Fruit fly (Drosophila melanogaster) whole organism, embryonic: ENCODE measurements around the gene CG3534.

Experiments used
- CG11695 ChIP-seq: fragments of 200-800 bp; sonication (Bioruptor generic); IDR thresholded peaks from 3 replicates; pipeline ENCODE4 v1.3.6; 2022; ENCODE audit warnings: missing biosample characterization, missing genetic modification characterization
- CG1233 ChIP-seq: fragments of 200-800 bp; sonication (Bioruptor generic); optimal IDR thresholded peaks from 4 replicates; lab custom pipeline; 2018; ENCODE audit warnings: missing biosample characterization, mild to moderate bottlenecking, missing genetic modification characterization
- CG14050 ChIP-seq: fragments of 200-800 bp; sonication (Bioruptor generic); IDR thresholded peaks from 3 replicates; pipeline ENCODE4 v1.3.6; 2022; ENCODE audit warnings: missing biosample characterization, missing genetic modification characterization
- CG15696 ChIP-seq: fragments of 200-800 bp; sonication (Bioruptor generic); optimal IDR thresholded peaks from 2 replicates; lab custom pipeline; 2019; ENCODE audit warnings: missing biosample characterization, mild to moderate bottlenecking, missing genetic modification characterization, moderate library complexity
- CG1647 ChIP-seq: fragments of 200-800 bp; sonication (Bioruptor generic); optimal IDR thresholded peaks from 3 replicates; lab custom pipeline; 2016; ENCODE audit warnings: missing biosample characterization, missing genetic modification characterization
- CG17829 ChIP-seq: fragments of 200-800 bp; optimal IDR thresholded peaks from 2 replicates; lab custom pipeline; 2019; ENCODE audit warnings: missing biosample characterization, mild to moderate bottlenecking, missing genetic modification characterization, moderate library complexity
- CG17912 ChIP-seq: fragments of 200-800 bp; sonication (Bioruptor generic); optimal IDR thresholded peaks from 2 replicates; lab custom pipeline; 2018; ENCODE audit warnings: missing biosample characterization, mild to moderate bottlenecking, missing genetic modification characterization
- CG2116 ChIP-seq: fragments of 200-800 bp; sonication (Bioruptor generic); optimal IDR thresholded peaks from 3 replicates; lab custom pipeline; 2018; ENCODE audit warnings: missing biosample characterization, mild to moderate bottlenecking, missing genetic modification characterization
- CG32532 ChIP-seq: fragments of 200-800 bp; sonication (Bioruptor generic); IDR thresholded peaks from 2 replicates; pipeline ENCODE4 v1.3.6; 2022; ENCODE audit warnings: missing biosample characterization, missing genetic modification characterization
- CG32767 ChIP-seq: fragments of 200-800 bp; sonication (Bioruptor generic); IDR thresholded peaks from 2 replicates; pipeline ENCODE4 v1.3.6; 2022; ENCODE audit warnings: missing biosample characterization, missing genetic modification characterization
- CG34422 ChIP-seq: fragments of 200-800 bp; sonication (Bioruptor generic); IDR thresholded peaks from 3 replicates; pipeline ENCODE4 v1.3.6; 2022; ENCODE audit warnings: missing biosample characterization, missing genetic modification characterization
- CG42726 ChIP-seq: fragments of 200-800 bp; sonication (Bioruptor generic); IDR thresholded peaks from 2 replicates; pipeline ENCODE4 v1.3.6; 2022; ENCODE audit warnings: missing biosample characterization, missing genetic modification characterization; ENCODE audit not compliant: partially characterized antibody
- CG4404 ChIP-seq: fragments of 200-800 bp; sonication (Bioruptor generic); IDR thresholded peaks from 2 replicates; pipeline ENCODE4 v1.3.6; 2022; ENCODE audit warnings: missing biosample characterization, missing genetic modification characterization
- CG4854 ChIP-seq: fragments of 200-800 bp; sonication (Bioruptor generic); optimal IDR thresholded peaks from 2 replicates; lab custom pipeline; 2016; ENCODE audit warnings: missing biosample characterization, missing genetic modification characterization, inconsistent platforms
- CG6683 ChIP-seq: fragments of 200-800 bp; sonication (Bioruptor generic); optimal IDR thresholded peaks from 2 replicates; lab custom pipeline; 2017; ENCODE audit warnings: missing biosample characterization, mild to moderate bottlenecking, missing genetic modification characterization, missing genetic modification reagents
- CG6689 ChIP-seq: fragments of 200-800 bp; sonication (Bioruptor generic); IDR thresholded peaks from 2 replicates; pipeline ENCODE4 v1.3.6; 2022; ENCODE audit warnings: missing biosample characterization, missing genetic modification characterization
- CG8290 ChIP-seq, 3 experiments: fragments of 200-800 bp; sonication (Bioruptor generic); optimal IDR thresholded peaks; 2 replicates each; lab custom pipeline; 2016 to 2019; ENCODE audit warnings: missing biosample characterization in 3 of 3, missing genetic modification characterization in 3 of 3, mild to moderate bottlenecking in 2 of 3, moderate library complexity in 1 of 3
- CG8359 ChIP-seq: fragments of 200-800 bp; sonication (Bioruptor generic); optimal IDR thresholded peaks from 2 replicates; lab custom pipeline; 2017; ENCODE audit warnings: missing biosample characterization, mild to moderate bottlenecking, missing genetic modification characterization, borderline replicate concordance
- CG8944 ChIP-seq: fragments of 200-800 bp; sonication (Bioruptor generic); optimal IDR thresholded peaks from 3 replicates; lab custom pipeline; 2016; ENCODE audit warnings: missing biosample characterization, missing genetic modification characterization
- CG9876 ChIP-seq: fragments of 200-800 bp; sonication (Bioruptor generic); optimal IDR thresholded peaks from 2 replicates; lab custom pipeline; 2016; ENCODE audit warnings: missing biosample characterization, missing genetic modification characterization
- D19A ChIP-seq: fragments of 200-800 bp; optimal IDR thresholded peaks from 3 replicates; lab custom pipeline; 2019; ENCODE audit warnings: missing biosample characterization, mild to moderate bottlenecking, missing genetic modification characterization, moderate library complexity
- Dek ChIP-seq: fragments of 200-800 bp; sonication (Bioruptor generic); optimal IDR thresholded peaks from 3 replicates; lab custom pipeline; 2019; ENCODE audit warnings: missing biosample characterization, mild to moderate bottlenecking, missing genetic modification characterization, moderate library complexity
- Gug ChIP-seq: fragments of 200-800 bp; sonication (Bioruptor generic); IDR thresholded peaks from 4 replicates; pipeline ENCODE4 v1.3.6; 2022; ENCODE audit warnings: missing biosample characterization, missing genetic modification characterization
- Mad ChIP-seq: fragments of 200-800 bp; sonication (Bioruptor generic); optimal IDR thresholded peaks from 2 replicates; lab custom pipeline; 2016; ENCODE audit warnings: missing biosample characterization, missing genetic modification characterization
- Mes4 ChIP-seq: fragments of 200-800 bp; sonication (Bioruptor generic); optimal IDR thresholded peaks from 2 replicates; lab custom pipeline; 2016; ENCODE audit warnings: missing biosample characterization, missing genetic modification characterization
- Opbp ChIP-seq: fragments of 200-800 bp; sonication (Bioruptor generic); IDR thresholded peaks from 3 replicates; pipeline ENCODE4 v1.3.6; 2022; ENCODE audit warnings: missing biosample characterization, missing genetic modification characterization; ENCODE audit not compliant: partially characterized antibody
- Ptx1 ChIP-seq: fragments of 200-800 bp; sonication (Bioruptor generic); IDR thresholded peaks from 2 replicates; pipeline ENCODE4 v1.3.6; 2022; ENCODE audit warnings: missing biosample characterization, missing genetic modification characterization
- Ravus ChIP-seq: fragments of 200-800 bp; sonication (Bioruptor generic); IDR thresholded peaks from 2 replicates; pipeline ENCODE4 v1.3.6; 2022; ENCODE audit warnings: missing biosample characterization, missing genetic modification characterization
- bab2 ChIP-seq: fragments of 200-800 bp; sonication (Bioruptor generic); optimal IDR thresholded peaks from 2 replicates; lab custom pipeline; 2016; ENCODE audit warnings: missing biosample characterization, missing genetic modification characterization
- cato ChIP-seq: fragments of 200-800 bp; sonication (Bioruptor generic); optimal IDR thresholded peaks from 2 replicates; lab custom pipeline; 2016; ENCODE audit warnings: missing biosample characterization, missing genetic modification characterization, borderline replicate concordance
- crp ChIP-seq, 2 experiments: fragments of 200-800 bp; sonication (Bioruptor generic); optimal IDR thresholded peaks; 2 replicates in 1 of 2; 3 replicates in 1 of 2; lab custom pipeline; 2017; ENCODE audit warnings: missing biosample characterization in 2 of 2, missing genetic modification characterization in 2 of 2, mild to moderate bottlenecking in 1 of 2, moderate library complexity in 1 of 2
- da ChIP-seq: fragments of 200-800 bp; sonication (Bioruptor generic); optimal IDR thresholded peaks from 2 replicates; lab custom pipeline; 2016; ENCODE audit warnings: missing biosample characterization, missing genetic modification characterization
- ewg ChIP-seq: fragments of 200-800 bp; sonication (Bioruptor generic); optimal IDR thresholded peaks from 3 replicates; lab custom pipeline; 2017; ENCODE audit warnings: mild to moderate bottlenecking, missing biosample characterization, missing genetic modification reagents, missing genetic modification characterization
- fd96Cb ChIP-seq: fragments of 200-800 bp; sonication (Bioruptor generic); optimal IDR thresholded peaks from 2 replicates; lab custom pipeline; 2018; ENCODE audit warnings: missing biosample characterization, mild to moderate bottlenecking, missing genetic modification characterization, moderate library complexity
- hb ChIP-seq: fragments of 200-800 bp; sonication (Bioruptor generic); IDR thresholded peaks from 3 replicates; pipeline ENCODE4 v1.3.6; 2022; ENCODE audit warnings: missing biosample characterization, missing genetic modification characterization; ENCODE audit not compliant: partially characterized antibody
- insv ChIP-seq, 2 experiments: fragments of 200-800 bp; sonication (Bioruptor generic); optimal IDR thresholded peaks; 3 replicates each; lab custom pipeline; 2016 to 2018; ENCODE audit warnings: missing biosample characterization in 2 of 2, missing genetic modification characterization in 2 of 2
- knrl ChIP-seq: fragments of 200-800 bp; sonication (Bioruptor generic); IDR thresholded peaks from 3 replicates; pipeline ENCODE4 v1.3.6; 2022; ENCODE audit warnings: missing biosample characterization, missing genetic modification characterization; ENCODE audit not compliant: partially characterized antibody
- pb ChIP-seq: fragments of 200-800 bp; sonication (Bioruptor generic); optimal IDR thresholded peaks from 3 replicates; lab custom pipeline; 2016; ENCODE audit warnings: missing biosample characterization, missing genetic modification characterization
- ro ChIP-seq: fragments of 200-800 bp; sonication (Bioruptor generic); IDR thresholded peaks from 2 replicates; pipeline ENCODE4 v1.3.6; 2022; ENCODE audit warnings: missing biosample characterization, missing genetic modification characterization
- schlank ChIP-seq: fragments of 200-800 bp; sonication (Bioruptor generic); optimal IDR thresholded peaks from 2 replicates; lab custom pipeline; 2018; ENCODE audit warnings: missing biosample characterization, mild to moderate bottlenecking, missing genetic modification characterization
- sim ChIP-seq: fragments of 200-800 bp; sonication (Bioruptor generic); IDR thresholded peaks from 2 replicates; pipeline ENCODE4 v1.3.6; 2022; ENCODE audit warnings: missing biosample characterization, missing genetic modification characterization
- slbo ChIP-seq: fragments of 200-800 bp; sonication (Bioruptor generic); IDR thresholded peaks from 2 replicates; pipeline ENCODE4 v1.3.6; 2022; ENCODE audit warnings: missing biosample characterization, missing genetic modification characterization
- sug ChIP-seq: fragments of 200-800 bp; optimal IDR thresholded peaks from 2 replicates; lab custom pipeline; 2019; ENCODE audit warnings: missing biosample characterization, mild to moderate bottlenecking, missing genetic modification characterization, moderate library complexity
- tin ChIP-seq: fragments of 200-800 bp; sonication (Bioruptor generic); optimal IDR thresholded peaks from 3 replicates; lab custom pipeline; 2016; ENCODE audit warnings: missing biosample characterization, missing genetic modification characterization
- tll ChIP-seq, 2 experiments: fragments of 200-800 bp in 1 of 2; fragments of >200 bp in 1 of 2; sonication (Bioruptor generic) in 1 of 2; optimal IDR thresholded peaks; 2 replicates each; lab custom pipeline; 2017 to 2019; ENCODE audit warnings: missing biosample characterization in 2 of 2, missing genetic modification characterization in 2 of 2, mild to moderate bottlenecking in 1 of 2, moderate library complexity in 1 of 2
- usp ChIP-seq: fragments of >200 bp; optimal IDR thresholded peaks from 2 replicates; lab custom pipeline; 2017; ENCODE audit warnings: missing biosample characterization, missing genetic modification characterization
- vvl ChIP-seq: fragments of 200-800 bp; sonication (Bioruptor generic); IDR thresholded peaks from 2 replicates; pipeline ENCODE4 v1.3.6; 2022; ENCODE audit warnings: missing biosample characterization, missing genetic modification characterization
- wdn ChIP-seq: fragments of 200-800 bp; sonication (Bioruptor generic); IDR thresholded peaks from 2 replicates; pipeline ENCODE4 v1.3.6; 2022; ENCODE audit warnings: missing biosample characterization, missing genetic modification characterization
- z ChIP-seq: fragments of 200-800 bp; sonication (Bioruptor generic); IDR thresholded peaks from 3 replicates; pipeline ENCODE4 v1.3.6; 2022; ENCODE audit warnings: missing biosample characterization, missing genetic modification characterization

The CG3534 gene

DNA sequence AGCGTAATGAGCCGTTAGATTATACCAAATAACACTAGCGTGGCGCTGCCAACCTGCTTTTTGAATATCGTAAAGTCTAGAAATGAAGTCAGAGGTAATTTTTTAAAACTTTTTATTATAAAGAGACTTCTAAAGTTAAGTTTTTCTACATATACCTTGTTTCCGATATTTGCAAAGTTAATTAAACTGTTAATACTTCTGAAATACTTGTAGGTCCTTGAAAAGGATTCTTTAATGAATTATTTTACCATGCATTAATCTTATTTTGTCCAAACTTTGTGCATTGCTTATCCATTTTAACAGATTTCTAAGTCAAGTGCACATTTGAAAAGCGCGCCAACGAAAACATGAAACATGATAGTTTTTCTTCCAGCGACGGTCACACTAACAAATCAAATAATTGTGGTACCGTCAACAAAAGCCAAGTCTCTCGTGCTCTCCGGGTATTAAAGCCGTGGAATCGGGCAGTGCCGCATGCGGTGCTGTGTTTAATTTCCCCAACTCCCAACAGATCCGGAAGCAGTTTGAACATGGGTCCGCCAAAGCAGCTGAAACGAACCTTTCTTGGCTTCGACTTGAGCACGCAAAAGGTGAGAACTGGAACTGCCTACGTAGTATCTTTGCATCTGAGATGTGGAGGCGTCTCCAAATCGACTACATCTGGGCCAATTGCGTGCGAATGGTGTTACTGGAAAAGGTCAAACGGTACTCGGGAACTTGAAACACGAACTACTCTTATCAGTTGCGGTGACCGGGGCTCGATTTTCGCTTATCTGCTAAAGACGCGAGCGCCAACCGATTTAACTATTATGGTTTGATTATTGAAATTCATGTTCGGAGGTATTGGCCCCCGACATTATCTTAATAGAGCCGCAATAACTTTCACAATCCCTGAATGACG is at the start of gene CG3534, which contains the start of gene EMC2A (continued):
- TF ChIP-seq Opbp (GFP tag; lab: Robert Waterston, UW), result no peak
- no peak for TF ChIP-seq cato (GFP tag; lab: Kevin White, UChicago)
- no peak for TF ChIP-seq crp (GFP tag; optimal IDR thresholded peaks at IDR 0.05; lab: Kevin White, UChicago)
- TF ChIP-seq ewg (GFP tag; lab: Kevin White, UChicago), result no peak
- no peak for TF ChIP-seq knrl (GFP tag; lab: Robert Waterston, UW)
- TF ChIP-seq tin, result no peak
- TF ChIP-seq CG4404 (GFP tag; lab: Robert Waterston, UW), result no peak
- no peak for TF ChIP-seq usp
- TF ChIP-seq D19A (tag; lab: Kevin White, UChicago), result peak; percentile 37
- no peak for TF ChIP-seq CG8359
- no peak for TF ChIP-seq wdn
- no peak for TF ChIP-seq CG34422 (GFP tag; lab: Robert Waterston, UW)
- no peak for TF ChIP-seq CG14050 (GFP tag; lab: Robert Waterston, UW)
- no peak for TF ChIP-seq CG17912 (GFP tag; lab: Kevin White, UChicago)
- no peak for TF ChIP-seq pb (GFP tag; lab: Kevin White, UChicago)
- TF ChIP-seq CG6689 (GFP tag; lab: Robert Waterston, UW), result peak; percentile 14; the same call in 1 of the 2 replicates
- TF ChIP-seq da (GFP tag; lab: Kevin White, UChicago), result no peak
- TF ChIP-seq CG1233 (GFP tag; lab: Kevin White, UChicago), result no peak
- TF ChIP-seq Dek (tag; lab: Kevin White, UChicago), result peak; percentile 12
- TF ChIP-seq CG17829 (tag; lab: Kevin White, UChicago), result peak; percentile 51
- TF ChIP-seq CG9876 (GFP tag; lab: Kevin White, UChicago), result no peak
- no peak for TF ChIP-seq fd96Cb (tag; lab: Kevin White, UChicago)
- no peak for TF ChIP-seq CG6683 (GFP tag; lab: Kevin White, UChicago)
- no peak for TF ChIP-seq Mes4
- TF ChIP-seq Ptx1 (GFP tag; lab: Robert Waterston, UW), result no peak
- no peak for TF ChIP-seq insv (GFP tag; optimal IDR thresholded peaks at IDR 0.05; lab: Kevin White, UChicago)
- TF ChIP-seq schlank, result no peak
- peak; percentile 57 for TF ChIP-seq CG32532 (GFP tag; lab: Robert Waterston, UW)
- TF ChIP-seq z (GFP tag; lab: Robert Waterston, UW), result no peak
- no peak for TF ChIP-seq Gug (GFP tag; lab: Robert Waterston, UW)
- peak; percentile 20 for TF ChIP-seq sug (tag; lab: Kevin White, UChicago)
- TF ChIP-seq sim, result no peak
- no peak for TF ChIP-seq hb (GFP tag; lab: Robert Waterston, UW)
- peak; percentile 48 for TF ChIP-seq CG8290 (GFP tag; optimal IDR thresholded peaks at IDR 0.05; lab: Kevin White, UChicago)
- TF ChIP-seq CG8290 (tag; optimal IDR thresholded peaks at IDR 0.05; lab: Kevin White, UChicago), result no peak
- TF ChIP-seq slbo (GFP tag; lab: Robert Waterston, UW), result no peak
- TF ChIP-seq CG11695 (GFP tag; lab: Robert Waterston, UW), result no peak
- TF ChIP-seq CG15696 (tag; lab: Kevin White, UChicago), result peak; percentile 2
- no peak for TF ChIP-seq Mad
- TF ChIP-seq CG32767 (GFP tag; lab: Robert Waterston, UW), result no peak
- TF ChIP-seq CG4854 (GFP tag; lab: Kevin White, UChicago), result no peak
- no peak for TF ChIP-seq ro
- peak in 1 of 2 experiments; percentile 34 for TF ChIP-seq tll (GFP tag; optimal IDR thresholded peaks at IDR 0.05; lab: Kevin White, UChicago)
- TF ChIP-seq CG2116, result no peak
- TF ChIP-seq CG8944, result no peak
- no peak for TF ChIP-seq Ravus
- peak; percentile 18; the same call in 1 of the 2 replicates for TF ChIP-seq vvl (GFP tag; lab: Robert Waterston, UW)
- TF ChIP-seq bab2 (GFP tag; lab: Kevin White, UChicago), result no peak
- no peak for TF ChIP-seq CG42726 (GFP tag; lab: Robert Waterston, UW)
- no peak for TF ChIP-seq CG1647 (GFP tag; lab: Kevin White, UChicago)
